Fruit fly (Drosophila melanogaster): ENCODE results near the gene CG3987.
A peak's percentile ranks its signal among the peaks of the same experiment; 100 is the strongest.

CG3987 gene

DNA sequence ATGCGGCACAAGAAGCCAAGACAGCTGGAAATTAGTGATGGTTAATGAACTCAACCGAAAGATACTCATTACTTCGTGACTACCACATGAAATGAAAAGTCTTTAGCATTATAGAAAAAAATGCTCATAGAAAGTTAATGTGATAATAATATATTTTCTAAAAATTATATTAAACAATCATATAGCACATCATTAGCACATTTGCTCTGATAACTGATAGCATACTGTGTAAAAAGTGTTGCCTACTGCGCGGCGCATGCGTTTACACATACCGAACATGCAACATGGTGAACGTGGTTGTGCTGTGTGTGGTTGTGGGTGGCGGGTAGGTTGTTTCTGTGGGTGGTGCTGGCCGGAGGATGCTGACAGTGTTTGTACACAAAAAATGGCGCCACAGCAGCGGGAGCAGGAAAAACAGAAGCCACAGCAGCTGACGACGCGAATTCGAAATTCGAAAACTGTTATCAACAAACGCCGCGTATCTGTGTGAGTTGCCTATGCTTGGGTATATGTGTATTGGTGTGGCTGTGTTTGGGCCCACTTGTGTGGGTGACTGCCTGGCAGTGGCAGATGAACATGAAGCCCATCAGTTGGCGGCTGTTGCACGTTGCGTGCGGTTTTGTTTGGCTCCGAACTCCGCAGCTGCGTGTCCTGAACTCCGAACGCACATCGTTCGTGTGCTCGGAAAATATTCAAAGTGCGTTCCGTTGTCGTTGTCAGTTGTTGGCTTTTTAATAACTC, 10.2 kb downstream of the CG3987 start, which contains the start of gene Gyc88E (continued):
- TF ChIP-seq fd96Cb (tag; optimal IDR thresholded peaks at IDR 0.05) (no peak), unc-4 (GFP tag; IDR thresholded peaks at IDR 0.05; ENCODE audit: partially characterized antibody) (no peak), Mad (GFP tag; optimal IDR thresholded peaks at IDR 0.05) (no peak), yki (optimal IDR thresholded peaks at IDR 0.05) (no peak), Optix (GFP tag; IDR thresholded peaks at IDR 0.05) (no peak), Dip2 (GFP tag; IDR thresholded peaks at IDR 0.05) (no peak), Tbp (GFP tag; optimal IDR thresholded peaks at IDR 0.05) (no peak), Bteb2 (GFP tag; optimal IDR thresholded peaks at IDR 0.05) (no peak), exex (tag; optimal IDR thresholded peaks at IDR 0.05) (no peak), HLH54F (GFP tag; optimal IDR thresholded peaks at IDR 0.05) (no peak), CG4360 (GFP tag; IDR thresholded peaks at IDR 0.05) (no peak), Awh (GFP tag; IDR thresholded peaks at IDR 0.05) (0 out of 2 replicates have a peak, but pooled peaks have one; percentile 47), D (optimal IDR thresholded peaks at IDR 0.05) (no peak), D (GFP tag; optimal IDR thresholded peaks at IDR 0.05) (no peak), Meics (GFP tag; optimal IDR thresholded peaks at IDR 0.05) (peak; percentile 41), tgo (GFP tag; IDR thresholded peaks at IDR 0.05) (peak; percentile 68; the same call in 2 of the 3 replicates), jing (GFP tag; optimal IDR thresholded peaks at IDR 0.05) (no peak), sob (GFP tag; IDR thresholded peaks at IDR 0.05) (no peak; the same call in 1 of the 2 replicates), Spps (tag; optimal IDR thresholded peaks at IDR 0.05) (no peak), wek (GFP tag; optimal IDR thresholded peaks at IDR 0.05) (no peak), CG17829 (tag; optimal IDR thresholded peaks at IDR 0.05) (no peak), E2f1 (GFP tag; IDR thresholded peaks at IDR 0.05) (peak; percentile 59), NFAT (GFP tag; IDR thresholded peaks at IDR 0.05) (no peak), CG10431 (GFP tag; optimal IDR thresholded peaks at IDR 0.05) (no peak), CTCF (GFP tag; optimal IDR thresholded peaks at IDR 0.05) (no peak), CG8478 (optimal IDR thresholded peaks at IDR 0.05) (no peak), CG11093 (GFP tag; IDR thresholded peaks at IDR 0.05) (0 out of 3 replicates have a peak, but pooled peaks have one; percentile 30), CG10462 (GFP tag; optimal IDR thresholded peaks at IDR 0.05) (no peak), B-H1 (GFP tag; IDR thresholded peaks at IDR 0.05) (peak; percentile 54; the same call in 2 of the 3 replicates), Antp (GFP tag; optimal IDR thresholded peaks at IDR 0.05) (no peak), bsh (GFP tag; optimal IDR thresholded peaks at IDR 0.05) (no peak), ac (GFP tag; optimal IDR thresholded peaks at IDR 0.05) (no peak), nerfin-1 (tag; optimal IDR thresholded peaks at IDR 0.05) (no peak), gsb (GFP tag; IDR thresholded peaks at IDR 0.05) (peak; percentile 36; the same call in 1 of the 2 replicates), gsb-n (tag; optimal IDR thresholded peaks at IDR 0.05) (no peak), sug (tag; optimal IDR thresholded peaks at IDR 0.05) (no peak), CG10366 (GFP tag; IDR thresholded peaks at IDR 0.05) (no peak), cwo (GFP tag; optimal IDR thresholded peaks at IDR 0.05) (peak; percentile 16), HHEX (GFP tag; optimal IDR thresholded peaks at IDR 0.05) (no peak), peb (GFP tag; IDR thresholded peaks at IDR 0.05) (no peak), CG11696 (GFP tag; IDR thresholded peaks at IDR 0.05) (peak; percentile 62), Fer3 (tag; optimal IDR thresholded peaks at IDR 0.05) (no peak), CG13296 (GFP tag; optimal IDR thresholded peaks at IDR 0.05) (peak; percentile 55), Hsf (GFP tag; optimal IDR thresholded peaks at IDR 0.05) (no peak), da (GFP tag; optimal IDR thresholded peaks at IDR 0.05) (no peak), vvl (GFP tag; IDR thresholded peaks at IDR 0.05) (peak; percentile 71), eve (GFP tag; optimal IDR thresholded peaks at IDR 0.05) (no peak), CG7372 (GFP tag; IDR thresholded peaks at IDR 0.05) (peak; percentile 54), vnd (GFP tag; IDR thresholded peaks at IDR 0.05; ENCODE audit: partially characterized antibody) (no peak), disco-r (GFP tag; optimal IDR thresholded peaks at IDR 0.05) (no peak), E2f2 (GFP tag; IDR thresholded peaks at IDR 0.05) (no peak), ssp (GFP tag; IDR thresholded peaks at IDR 0.05) (peak; percentile 40; the same call in 1 of the 2 replicates)

Measured in whole organism, embryonic.